Fruit fly (Drosophila melanogaster): ENCODE measurements around the gene CG6985.

- TF ChIP-seq CTCF (optimal IDR thresholded peaks at IDR 0.05) (no peak), CG8478 (optimal IDR thresholded peaks at IDR 0.05) (no peak)
Observed at dm6 chr3R:22727857-22728256, 13.1 kb upstream of the CG6985 start.

All from S2 (cell line).